Fruit fly (Drosophila melanogaster) whole organism, prepupa: Measurements from ENCODE around the gene Hr39.
A peak's percentile ranks its signal among the peaks of the same experiment; 100 is the strongest.

Experiments
- CG10669 ChIP-seq: fragments of 200-800 bp; sonication (Bioruptor generic); optimal IDR thresholded peaks from 3 replicates; lab custom pipeline; 2018; ENCODE audit warnings: missing biosample characterization, mild to moderate bottlenecking, missing genetic modification characterization, moderate library complexity
- CG11294 ChIP-seq: fragments of 200-800 bp; sonication (Bioruptor generic); IDR thresholded peaks from 2 replicates; pipeline ENCODE4 v1.3.6; 2022; ENCODE audit warnings: missing biosample characterization, missing genetic modification characterization
- CG11762 ChIP-seq: fragments of 200-800 bp; sonication (Bioruptor generic); optimal IDR thresholded peaks from 3 replicates; lab custom pipeline; 2016; ENCODE audit warnings: missing biosample characterization, missing genetic modification characterization; ENCODE audit not compliant: insufficient read depth
- CG15336 ChIP-seq: fragments of 200-800 bp; sonication (Bioruptor generic); IDR thresholded peaks from 2 replicates; pipeline ENCODE4 v1.3.6; 2022; ENCODE audit warnings: missing biosample characterization, missing genetic modification characterization
- CG1621 ChIP-seq: fragments of 200-800 bp; sonication (Bioruptor generic); optimal IDR thresholded peaks from 3 replicates; lab custom pipeline; 2018; ENCODE audit warnings: missing biosample characterization, mild to moderate bottlenecking, missing genetic modification characterization
- CG16779 ChIP-seq: fragments of 200-800 bp; sonication (Bioruptor generic); optimal IDR thresholded peaks from 3 replicates; lab custom pipeline; 2017; ENCODE audit warnings: missing biosample characterization, mild to moderate bottlenecking, missing genetic modification characterization
- CG3032 ChIP-seq: fragments of 200-800 bp; optimal IDR thresholded peaks from 2 replicates; lab custom pipeline; 2019; ENCODE audit warnings: missing biosample characterization, mild to moderate bottlenecking, missing genetic modification characterization, moderate library complexity
- CG32006 ChIP-seq: fragments of 200-800 bp; sonication (Bioruptor generic); optimal IDR thresholded peaks from 3 replicates; lab custom pipeline; 2017; ENCODE audit warnings: missing biosample characterization, mild to moderate bottlenecking, missing genetic modification characterization
- CG3919 ChIP-seq: fragments of 200-800 bp; sonication (Bioruptor generic); optimal IDR thresholded peaks from 3 replicates; lab custom pipeline; 2016; ENCODE audit warnings: missing biosample characterization, missing genetic modification characterization
- CG4318 ChIP-seq: fragments of 200-800 bp; sonication (Bioruptor generic); optimal IDR thresholded peaks from 3 replicates; lab custom pipeline; 2017; ENCODE audit warnings: missing biosample characterization, mild to moderate bottlenecking, missing genetic modification characterization
- CG6163 ChIP-seq: fragments of 200-800 bp; sonication (Bioruptor generic); IDR thresholded peaks from 3 replicates; pipeline ENCODE4 v1.3.6; 2022; ENCODE audit warnings: missing biosample characterization, missing genetic modification characterization
- CG6276 ChIP-seq: fragments of 200-800 bp; sonication (Bioruptor generic); optimal IDR thresholded peaks from 2 replicates; lab custom pipeline; 2017; ENCODE audit warnings: missing biosample characterization, mild to moderate bottlenecking, missing genetic modification characterization
- CG6792 ChIP-seq: fragments of 200-800 bp; sonication (Bioruptor generic); optimal IDR thresholded peaks from 3 replicates; lab custom pipeline; 2016; ENCODE audit warnings: missing biosample characterization, missing genetic modification characterization
- CG6808 ChIP-seq: fragments of 200-800 bp; sonication (Bioruptor generic); optimal IDR thresholded peaks from 3 replicates; lab custom pipeline; 2017; ENCODE audit warnings: missing biosample characterization, missing genetic modification characterization, mild to moderate bottlenecking, moderate library complexity, missing genetic modification reagents
- CG8119 ChIP-seq: fragments of 200-800 bp; sonication (Bioruptor generic); IDR thresholded peaks from 3 replicates; pipeline ENCODE4 v1.3.6; 2022; ENCODE audit warnings: missing biosample characterization, missing genetic modification characterization
- CG8319 ChIP-seq: fragments of 200-800 bp; sonication (Bioruptor generic); optimal IDR thresholded peaks from 3 replicates; lab custom pipeline; 2016; ENCODE audit warnings: missing biosample characterization, missing genetic modification characterization
- CG9139 ChIP-seq: fragments of 200-800 bp; sonication (Bioruptor generic); optimal IDR thresholded peaks from 3 replicates; lab custom pipeline; 2017; ENCODE audit warnings: missing biosample characterization, mild to moderate bottlenecking, missing genetic modification characterization
- Eip75B ChIP-seq: fragments of 200-800 bp; sonication (Bioruptor generic); optimal IDR thresholded peaks from 3 replicates; lab custom pipeline; 2016; ENCODE audit warnings: missing biosample characterization, missing genetic modification characterization
- Eip78C ChIP-seq: fragments of 200-800 bp; sonication (Bioruptor generic); peaks from one replicate; lab custom pipeline; 2016; ENCODE audit warnings: missing biosample characterization, missing genetic modification characterization
- Eip93F ChIP-seq: fragments of 200-800 bp; sonication (Bioruptor generic); optimal IDR thresholded peaks from 2 replicates; lab custom pipeline; 2016; ENCODE audit warnings: missing biosample characterization, mild to moderate bottlenecking, missing genetic modification characterization
- Ets21C ChIP-seq: fragments of 200-800 bp; sonication (Bioruptor generic); optimal IDR thresholded peaks from 3 replicates; lab custom pipeline; 2016; ENCODE audit warnings: missing biosample characterization, missing genetic modification characterization
- Ets96B ChIP-seq: fragments of 200-800 bp; optimal IDR thresholded peaks from 2 replicates; lab custom pipeline; 2019; ENCODE audit warnings: missing biosample characterization, mild to moderate bottlenecking, missing genetic modification characterization, moderate library complexity
- Gug ChIP-seq: fragments of 200-800 bp; sonication (Bioruptor generic); IDR thresholded peaks from 2 replicates; pipeline ENCODE4 v1.3.6; 2022; ENCODE audit warnings: missing biosample characterization, missing genetic modification characterization
- Hr4 ChIP-seq: fragments of 200-800 bp; sonication (Bioruptor generic); optimal IDR thresholded peaks from 3 replicates; lab custom pipeline; 2016; ENCODE audit warnings: missing biosample characterization, missing genetic modification characterization
- Lpt ChIP-seq: fragments of 200-800 bp; sonication (Bioruptor generic); optimal IDR thresholded peaks from 3 replicates; lab custom pipeline; 2016; ENCODE audit warnings: missing biosample characterization, missing genetic modification characterization
- Met ChIP-seq: fragments of 200-800 bp; sonication (Bioruptor generic); optimal IDR thresholded peaks from 3 replicates; lab custom pipeline; 2016; ENCODE audit warnings: missing biosample characterization, missing genetic modification characterization
- Sox14 ChIP-seq: fragments of 200-800 bp; sonication (Bioruptor generic); optimal IDR thresholded peaks from 3 replicates; lab custom pipeline; 2016; ENCODE audit warnings: missing biosample characterization, missing genetic modification characterization
- Sox15 ChIP-seq: fragments of 200-800 bp; sonication (Bioruptor generic); optimal IDR thresholded peaks from 3 replicates; lab custom pipeline; 2016; ENCODE audit warnings: missing biosample characterization, missing genetic modification characterization
- acj6 ChIP-seq: fragments of 200-800 bp; sonication (Bioruptor generic); optimal IDR thresholded peaks from 3 replicates; lab custom pipeline; 2016; ENCODE audit warnings: missing biosample characterization, missing genetic modification characterization
- cyc ChIP-seq: fragments of 200-800 bp; sonication (Bioruptor generic); optimal IDR thresholded peaks from 3 replicates; lab custom pipeline; 2016; ENCODE audit warnings: missing biosample characterization, missing genetic modification characterization
- dsx ChIP-seq: fragments of 200-800 bp; optimal IDR thresholded peaks from 3 replicates; lab custom pipeline; 2019; ENCODE audit warnings: missing biosample characterization, mild to moderate bottlenecking, missing genetic modification characterization, moderate library complexity; ENCODE audit not compliant: poor library complexity, severe bottlenecking
- eg ChIP-seq: fragments of 200-800 bp; sonication (Bioruptor generic); IDR thresholded peaks from 3 replicates; pipeline ENCODE4 v1.3.6; 2022; ENCODE audit warnings: missing biosample characterization, missing genetic modification characterization
- esn ChIP-seq: fragments of 200-800 bp; sonication (Bioruptor generic); optimal IDR thresholded peaks from 2 replicates; lab custom pipeline; 2016; ENCODE audit warnings: missing biosample characterization, mild to moderate bottlenecking, missing genetic modification characterization, moderate library complexity
- fd59A ChIP-seq: fragments of 200-800 bp; sonication (Bioruptor generic); optimal IDR thresholded peaks from 2 replicates; lab custom pipeline; 2017; ENCODE audit warnings: missing biosample characterization, mild to moderate bottlenecking, missing genetic modification characterization, missing genetic modification reagents
- fd85E ChIP-seq: fragments of 200-800 bp; sonication (Bioruptor generic); optimal IDR thresholded peaks from 3 replicates; lab custom pipeline; 2016; ENCODE audit warnings: missing biosample characterization, missing genetic modification characterization
- fkh ChIP-seq: fragments of 200-800 bp; sonication (Bioruptor generic); optimal IDR thresholded peaks from 3 replicates; lab custom pipeline; 2017; ENCODE audit warnings: missing biosample characterization, mild to moderate bottlenecking, missing genetic modification characterization, moderate library complexity
- net ChIP-seq: fragments of 200-800 bp; sonication (Bioruptor generic); optimal IDR thresholded peaks from 3 replicates; lab custom pipeline; 2016; ENCODE audit warnings: missing biosample characterization, missing genetic modification characterization
- pdm3 ChIP-seq: fragments of 200-800 bp; sonication (Bioruptor generic); optimal IDR thresholded peaks from 3 replicates; lab custom pipeline; 2016; ENCODE audit warnings: missing biosample characterization, missing genetic modification characterization
- salr ChIP-seq, 2 experiments: fragments of 200-800 bp; sonication (Bioruptor generic); optimal IDR thresholded peaks; 3 replicates each; lab custom pipeline; 2016 to 2018; ENCODE audit warnings: missing biosample characterization in 2 of 2, missing genetic modification characterization in 2 of 2, mild to moderate bottlenecking in 1 of 2
- ss ChIP-seq, 2 experiments: fragments of 200-800 bp; sonication (Bioruptor generic); optimal IDR thresholded peaks; 2 replicates in 1 of 2; 3 replicates in 1 of 2; lab custom pipeline; 2017 to 2018; ENCODE audit warnings: mild to moderate bottlenecking in 2 of 2, missing biosample characterization in 2 of 2, missing genetic modification characterization in 2 of 2, moderate library complexity in 1 of 2
- svp ChIP-seq: fragments of 200-800 bp; sonication (Bioruptor generic); peaks from one replicate; lab custom pipeline; 2016; ENCODE audit warnings: missing biosample characterization, missing genetic modification characterization
- topi ChIP-seq: fragments of 200-800 bp; sonication (Bioruptor generic); optimal IDR thresholded peaks from 3 replicates; lab custom pipeline; 2016; ENCODE audit warnings: missing biosample characterization, missing genetic modification characterization
- vri ChIP-seq: fragments of 200-800 bp; sonication (Bioruptor generic); optimal IDR thresholded peaks from 3 replicates; lab custom pipeline; 2016; ENCODE audit warnings: missing biosample characterization, mild to moderate bottlenecking, missing genetic modification characterization

Gene Hr39

dm6 chr2L:21218240-21218911, 18.7 kb upstream of the Hr39 start, which contains the start of gene CG8679:
Gene CG8679 (minus strand): TSS chr2L:21218544.
- no peak for TF ChIP-seq fd85E (GFP tag; lab: Kevin White, UChicago)
- peak; percentile 72 for TF ChIP-seq svp (GFP tag; lab: Kevin White, UChicago)
- TF ChIP-seq topi (GFP tag; lab: Kevin White, UChicago) = no peak
- TF ChIP-seq dsx (GFP tag; lab: Kevin White, UChicago) = peak; percentile 24
- TF ChIP-seq esn (GFP tag; lab: Kevin White, UChicago) = no peak
- TF ChIP-seq CG1621 = peak; percentile 52

- TF ChIP-seq pdm3 (GFP tag; lab: Kevin White, UChicago) (no peak), vri (GFP tag; lab: Kevin White, UChicago) (peak; percentile 5), fkh (GFP tag; lab: Kevin White, UChicago) (peak; percentile 82)
These were observed 18.2 kb upstream of the Hr39 start for dm6 chr2L:21218912-21219246.

- no peak for TF ChIP-seq CG10669 (GFP tag; lab: Kevin White, UChicago)
- peak; percentile 20 for TF ChIP-seq net
- TF ChIP-seq Ets96B = no peak
- no peak for TF ChIP-seq Sox15 (GFP tag; lab: Kevin White, UChicago)
- TF ChIP-seq cyc (GFP tag; lab: Kevin White, UChicago) = no peak
- peak; percentile 16 for TF ChIP-seq CG6808 (GFP tag; lab: Kevin White, UChicago)
- no peak for TF ChIP-seq CG4318 (GFP tag; lab: Kevin White, UChicago)
- no peak for TF ChIP-seq Hr4 (GFP tag; lab: Kevin White, UChicago)
- no peak for TF ChIP-seq CG8319 (GFP tag; lab: Kevin White, UChicago)
- no peak for TF ChIP-seq CG3919 (GFP tag; lab: Kevin White, UChicago)
- peak; percentile 84 for TF ChIP-seq Eip78C
- TF ChIP-seq CG6163 (GFP tag; lab: Robert Waterston, UW) = 0 out of 3 replicates have a peak, but pooled peaks have one; percentile 11
- TF ChIP-seq CG3032 (tag; lab: Kevin White, UChicago) = no peak
- TF ChIP-seq Met (GFP tag; lab: Kevin White, UChicago) = no peak
- no peak for TF ChIP-seq acj6 (GFP tag; lab: Kevin White, UChicago)
- 0 out of 2 replicates have a peak, but pooled peaks have one; percentile 20 for TF ChIP-seq CG15336 (GFP tag; lab: Robert Waterston, UW)
- no peak for TF ChIP-seq Gug (GFP tag; lab: Robert Waterston, UW)
- no peak for TF ChIP-seq CG6276 (GFP tag; lab: Kevin White, UChicago)
- TF ChIP-seq fd59A (GFP tag; lab: Kevin White, UChicago) = no peak
- TF ChIP-seq CG6792 = no peak
- TF ChIP-seq CG32006 = no peak
- TF ChIP-seq Sox14 (GFP tag; lab: Kevin White, UChicago) = peak; percentile 68
- TF ChIP-seq pdm3 (GFP tag; lab: Kevin White, UChicago) = no peak
- TF ChIP-seq eg (GFP tag; lab: Robert Waterston, UW) = 0 out of 3 replicates have a peak, but pooled peaks have one; percentile 56
- TF ChIP-seq Eip75B (GFP tag; lab: Kevin White, UChicago) = no peak
- TF ChIP-seq CG8119 (GFP tag; lab: Robert Waterston, UW) = no peak
- TF ChIP-seq Ets21C = no peak
- TF ChIP-seq svp (GFP tag; lab: Kevin White, UChicago) = peak; percentile 86
- TF ChIP-seq esn (GFP tag; lab: Kevin White, UChicago) = no peak
- TF ChIP-seq vri (GFP tag; lab: Kevin White, UChicago) = peak; percentile 65
- no peak for TF ChIP-seq CG11294
- TF ChIP-seq CG1621 = no peak
- no peak for TF ChIP-seq Eip93F
- peak; percentile 19 to 26 for TF ChIP-seq ss (GFP tag; optimal IDR thresholded peaks at IDR 0.05; lab: Kevin White, UChicago)
- TF ChIP-seq CG9139 = peak; percentile 16
- no peak for TF ChIP-seq CG16779 (tag; lab: Kevin White, UChicago)
- no peak for TF ChIP-seq Lpt (GFP tag; lab: Kevin White, UChicago)
- no peak for TF ChIP-seq CG11762 (GFP tag; lab: Kevin White, UChicago)
- TF ChIP-seq salr (GFP tag; optimal IDR thresholded peaks at IDR 0.05; lab: Kevin White, UChicago) = no peak
These were observed 17.4 kb upstream of the Hr39 start for dm6 chr2L:21219640-21220085.
